Worm (Caenorhabditis elegans): ENCODE data around the gene rac-2.

- no peak for TF ChIP-seq aly-2 (tag; optimal IDR thresholded peaks at IDR 0.05)
- TF ChIP-seq egl-27 (tag; optimal IDR thresholded peaks at IDR 0.05): no peak
- TF ChIP-seq skn-1 (tag; optimal IDR thresholded peaks at IDR 0.05): no peak
- no peak for TF ChIP-seq pha-4 (GFP tag; IDR thresholded peaks at IDR 0.05)
- no peak for TF ChIP-seq pha-4 (tag; optimal IDR thresholded peaks at IDR 0.05)
Observed at ce11 chrIV:16298851-16299250, 9.2 kb upstream of the rac-2 start, which contains the start of gene srz-72.

Data from whole organism, L4 larva.